Fruit fly (Drosophila melanogaster) whole organism, pupa: ENCODE measurements around the gene AsnS.

Experiments
- CG14655 ChIP-seq: fragments of 200-800 bp; sonication (Bioruptor generic); optimal IDR thresholded peaks from 3 replicates; lab custom pipeline; 2017; ENCODE audit warnings: mild to moderate bottlenecking, missing biosample characterization, missing genetic modification reagents, missing genetic modification characterization
- CG4496 ChIP-seq: fragments of 200-800 bp; sonication (Bioruptor generic); IDR thresholded peaks from 3 replicates; pipeline ENCODE4 v1.3.6; 2022; ENCODE audit warnings: missing biosample characterization, missing genetic modification characterization
- EcR ChIP-seq: fragments of 200-800 bp; sonication (Bioruptor generic); optimal IDR thresholded peaks from 3 replicates; lab custom pipeline; 2019; ENCODE audit warnings: missing biosample characterization, missing genetic modification characterization, mild to moderate bottlenecking, moderate library complexity, missing genetic modification reagents
- fd96Ca ChIP-seq: fragments of 200-800 bp; sonication (Bioruptor generic); IDR thresholded peaks from 3 replicates; pipeline ENCODE4 v1.3.6; 2022; ENCODE audit warnings: missing biosample characterization, missing genetic modification characterization

DNA sequence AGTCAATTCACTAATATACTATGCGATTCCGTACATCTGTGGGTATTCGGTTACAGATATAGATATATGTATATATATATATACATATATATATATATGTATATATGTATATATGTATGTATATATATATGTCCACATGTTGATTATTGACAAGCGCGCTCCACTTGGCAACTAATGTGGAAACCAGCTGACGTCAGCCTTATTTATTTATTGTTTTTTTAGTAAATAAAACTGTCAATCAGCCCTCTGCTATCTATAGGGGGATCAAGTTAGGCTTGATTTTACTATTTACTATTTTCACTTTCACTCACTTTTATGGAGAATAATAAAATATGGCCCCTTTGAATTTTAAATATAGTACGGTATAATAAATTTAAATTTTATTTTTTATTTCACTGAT lies 2.0 kb downstream of the AsnS start:
- TF ChIP-seq CG14655 (GFP tag; lab: Kevin White, UChicago) (no peak), EcR (GFP tag; lab: Kevin White, UChicago) (no peak), CG4496 (GFP tag; lab: Robert Waterston, UW) (no peak), fd96Ca (no peak)
